Worm (Caenorhabditis elegans) whole organism, L2 larva: ENCODE data around the gene K10B2.4.

Experiments used
- C34F6.9 ChIP-seq: fragments of 150-350 bp; optimal IDR thresholded peaks from 2 replicates; lab custom pipeline; 2014; ENCODE audit warnings: missing biosample characterization, missing genetic modification characterization
- F13H6.1 ChIP-seq: sonication (generic microtip); optimal IDR thresholded peaks from 2 replicates; lab custom pipeline; 2016; ENCODE audit warnings: missing genetic modification characterization, missing compliant biosample characterization
- R02D3.7 ChIP-seq: fragments of 150-350 bp; optimal IDR thresholded peaks from 2 replicates; lab custom pipeline; 2014; ENCODE audit warnings: missing biosample characterization, missing genetic modification characterization
- Y55F3AM.14 ChIP-seq: fragments of 200-800 bp; sonication (Bioruptor generic); optimal IDR thresholded peaks from 2 replicates; lab custom pipeline; 2018; ENCODE audit warnings: mild to moderate bottlenecking, missing genetic modification characterization, missing compliant biosample characterization
- ZK546.5 ChIP-seq: sonication (generic microtip); optimal IDR thresholded peaks from 2 replicates; lab custom pipeline; 2017; ENCODE audit warnings: missing biosample characterization, missing genetic modification characterization
- ama-1 ChIP-seq: fragments of 150-350 bp; optimal IDR thresholded peaks from 2 replicates; lab custom pipeline; 2018; ENCODE audit warnings: inconsistent platforms
- blmp-1 ChIP-seq: sonication (generic microtip); optimal IDR thresholded peaks from 2 replicates; lab custom pipeline; 2017; ENCODE audit warnings: missing genetic modification characterization, mild to moderate bottlenecking, missing compliant biosample characterization, antibody characterized with exemption, moderate library complexity; ENCODE audit not compliant: insufficient read depth
- ceh-16 ChIP-seq: fragments of 150-350 bp; optimal IDR thresholded peaks from 2 replicates; lab custom pipeline; 2014; ENCODE audit warnings: missing biosample characterization, missing genetic modification characterization
- ceh-82 ChIP-seq: fragments of 150-350 bp; optimal IDR thresholded peaks from 2 replicates; lab custom pipeline; 2014; ENCODE audit warnings: missing biosample characterization, missing genetic modification characterization
- crh-2 ChIP-seq: sonication (generic microtip); optimal IDR thresholded peaks from 2 replicates; lab custom pipeline; 2017; ENCODE audit warnings: missing biosample characterization, missing genetic modification characterization
- dmd-4 ChIP-seq: sonication (generic microtip); optimal IDR thresholded peaks from 2 replicates; lab custom pipeline; 2017; ENCODE audit warnings: missing biosample characterization, missing genetic modification characterization
- elt-1 ChIP-seq: fragments of 150-350 bp; optimal IDR thresholded peaks from 2 replicates; lab custom pipeline; 2014; ENCODE audit warnings: missing biosample characterization, missing genetic modification characterization
- elt-3 ChIP-seq: sonication (generic microtip); optimal IDR thresholded peaks from 2 replicates; lab custom pipeline; 2017; ENCODE audit warnings: missing biosample characterization, missing genetic modification characterization
- fos-1 ChIP-seq: fragments of 150-350 bp; optimal IDR thresholded peaks from 2 replicates; lab custom pipeline; 2014; ENCODE audit warnings: missing biosample characterization, missing genetic modification characterization
- gmeb-1 ChIP-seq: fragments of 150-350 bp; optimal IDR thresholded peaks from 2 replicates; lab custom pipeline; 2014; ENCODE audit warnings: missing biosample characterization, missing genetic modification characterization
- lin-11 ChIP-seq: fragments of 150-350 bp; sonication (generic microtip); optimal IDR thresholded peaks from 2 replicates; lab custom pipeline; 2014; ENCODE audit warnings: missing biosample characterization, missing genetic modification characterization, inconsistent platforms, mixed read lengths
- lin-13 ChIP-seq: fragments of 150-350 bp; optimal IDR thresholded peaks from 2 replicates; lab custom pipeline; 2014; ENCODE audit warnings: missing biosample characterization, missing genetic modification reagents, missing genetic modification characterization
- lin-39 ChIP-seq: fragments of 150-350 bp; optimal IDR thresholded peaks from 2 replicates; lab custom pipeline; 2014; ENCODE audit warnings: missing biosample characterization, missing genetic modification reagents, missing genetic modification characterization
- lsy-2 ChIP-seq, 2 experiments: fragments of 150-350 bp in 1 of 2; sonication (generic microtip) in 1 of 2; optimal IDR thresholded peaks; 2 replicates each; lab custom pipeline; 2014 to 2017; ENCODE audit warnings: missing biosample characterization in 2 of 2, missing genetic modification characterization in 2 of 2
- mab-5 ChIP-seq: fragments of 150-350 bp; optimal IDR thresholded peaks from 2 replicates; lab custom pipeline; 2014; ENCODE audit warnings: missing biosample characterization, missing genetic modification characterization
- mdl-1 ChIP-seq, 2 experiments: fragments of 150-350 bp in 1 of 2; sonication (generic microtip) in 1 of 2; optimal IDR thresholded peaks; 2 replicates each; lab custom pipeline; 2017; ENCODE audit warnings: missing biosample characterization in 2 of 2, missing genetic modification characterization in 2 of 2
- nhr-10 ChIP-seq: sonication (generic microtip); optimal IDR thresholded peaks from 2 replicates; lab custom pipeline; 2017; ENCODE audit warnings: missing biosample characterization, missing genetic modification characterization
- nhr-11 ChIP-seq: fragments of 150-350 bp; optimal IDR thresholded peaks from 2 replicates; lab custom pipeline; 2014; ENCODE audit warnings: missing biosample characterization, missing genetic modification characterization
- nhr-129 ChIP-seq: fragments of 150-350 bp; optimal IDR thresholded peaks from 2 replicates; lab custom pipeline; 2014; ENCODE audit warnings: missing biosample characterization, missing genetic modification characterization
- nhr-21 ChIP-seq: fragments of 150-350 bp; optimal IDR thresholded peaks from 2 replicates; lab custom pipeline; 2014; ENCODE audit warnings: missing biosample characterization, missing genetic modification characterization
- nhr-237 ChIP-seq: fragments of 150-350 bp; optimal IDR thresholded peaks from 2 replicates; lab custom pipeline; 2014; ENCODE audit warnings: missing biosample characterization, missing genetic modification characterization
- nhr-25 ChIP-seq: fragments of 150-350 bp; sonication (generic microtip); optimal IDR thresholded peaks from 3 replicates; lab custom pipeline; 2014; ENCODE audit warnings: missing biosample characterization, missing genetic modification characterization
- nhr-6 ChIP-seq: fragments of 150-350 bp; optimal IDR thresholded peaks from 2 replicates; lab custom pipeline; 2014; ENCODE audit warnings: missing biosample characterization, missing genetic modification characterization
- nhr-77 ChIP-seq: fragments of 150-350 bp; optimal IDR thresholded peaks from 2 replicates; lab custom pipeline; 2014; ENCODE audit warnings: missing biosample characterization, missing genetic modification characterization
- peb-1 ChIP-seq: fragments of 150-350 bp; optimal IDR thresholded peaks from 2 replicates; lab custom pipeline; 2014; ENCODE audit warnings: missing biosample characterization, missing genetic modification characterization
- sem-4 ChIP-seq: fragments of 150-350 bp; optimal IDR thresholded peaks from 2 replicates; lab custom pipeline; 2014; ENCODE audit warnings: missing biosample characterization, missing genetic modification reagents, missing genetic modification characterization
- sma-3 ChIP-seq: sonication (generic microtip); optimal IDR thresholded peaks from 2 replicates; lab custom pipeline; 2016; ENCODE audit warnings: missing genetic modification reagents, missing genetic modification characterization, missing compliant biosample characterization
- sma-9 ChIP-seq, 2 experiments: fragments of 150-350 bp in 1 of 2; sonication (generic microtip) in 1 of 2; optimal IDR thresholded peaks; 2 replicates each; lab custom pipeline; 2014 to 2016; ENCODE audit warnings: missing genetic modification characterization in 2 of 2, mild to moderate bottlenecking in 1 of 2, missing biosample characterization in 1 of 2, missing compliant biosample characterization in 1 of 2, missing genetic modification reagents in 1 of 2, moderate library complexity in 1 of 2
- snpc-4 ChIP-seq: fragments of 150-350 bp; optimal IDR thresholded peaks from 2 replicates; lab custom pipeline; 2014; ENCODE audit warnings: missing biosample characterization, missing genetic modification characterization
- unc-39 ChIP-seq: fragments of 150-350 bp; optimal IDR thresholded peaks from 2 replicates; lab custom pipeline; 2014; ENCODE audit warnings: missing biosample characterization, missing genetic modification characterization
- unc-55 ChIP-seq: fragments of 150-350 bp; sonication (generic microtip); optimal IDR thresholded peaks from 3 replicates; lab custom pipeline; 2014; ENCODE audit warnings: missing biosample characterization, missing genetic modification reagents, missing genetic modification characterization
- unc-62 ChIP-seq: fragments of 150-350 bp; optimal IDR thresholded peaks from 2 replicates; lab custom pipeline; 2014; ENCODE audit warnings: missing biosample characterization, missing genetic modification reagents, missing genetic modification characterization
- zag-1 ChIP-seq: fragments of 150-350 bp; optimal IDR thresholded peaks from 2 replicates; lab custom pipeline; 2014; ENCODE audit warnings: missing biosample characterization, missing genetic modification characterization
- ztf-1 ChIP-seq: fragments of 200-800 bp; sonication (Bioruptor generic); conservative IDR thresholded peaks from 2 replicates; pipeline ENCODE4 v1.3.6; 2022; ENCODE audit warnings: missing genetic modification characterization, missing compliant biosample characterization
- ztf-4 ChIP-seq: fragments of 150-350 bp; optimal IDR thresholded peaks from 2 replicates; lab custom pipeline; 2014; ENCODE audit warnings: missing biosample characterization, missing genetic modification characterization

K10B2.4 gene

DNA sequence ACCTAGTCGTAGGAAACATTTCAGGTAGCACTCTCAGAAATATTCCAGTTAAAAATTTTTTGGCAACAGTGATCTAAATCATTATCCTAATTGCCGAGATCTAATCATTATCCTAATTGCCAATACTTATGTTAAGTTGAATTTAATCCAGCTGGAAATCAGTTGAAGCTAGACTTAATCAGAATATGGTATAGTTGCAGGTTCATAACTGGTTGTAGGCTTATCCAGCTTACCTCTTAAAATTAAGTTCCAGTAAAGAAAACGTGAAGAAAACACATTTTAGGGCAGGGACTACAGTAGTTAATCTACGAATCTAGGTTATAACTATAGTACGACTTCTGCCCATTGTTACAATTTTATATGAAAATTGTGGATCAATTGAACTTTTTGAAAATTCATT is 15.9 kb upstream of the K10B2.4 start:
- TF ChIP-seq lin-11 (tag; lab: Kevin White, UChicago): no peak
- no peak for TF ChIP-seq lin-39 (tag; lab: Kevin White, UChicago)
- no peak for TF ChIP-seq snpc-4
- no peak for TF ChIP-seq nhr-11 (tag; lab: Kevin White, UChicago)
- no peak for TF ChIP-seq ZK546.5 (tag; lab: Kevin White, UChicago)
- no peak for TF ChIP-seq peb-1 (tag; lab: Kevin White, UChicago)
- no peak for TF ChIP-seq nhr-6 (tag; lab: Kevin White, UChicago)
- TF ChIP-seq nhr-21 (tag; lab: Kevin White, UChicago): no peak
- TF ChIP-seq ama-1 (lab: Kevin White, UChicago): no peak
- TF ChIP-seq elt-3 (tag; lab: Kevin White, UChicago): no peak
- TF ChIP-seq unc-55 (GFP tag; lab: Kevin White, UChicago): no peak

DNA sequence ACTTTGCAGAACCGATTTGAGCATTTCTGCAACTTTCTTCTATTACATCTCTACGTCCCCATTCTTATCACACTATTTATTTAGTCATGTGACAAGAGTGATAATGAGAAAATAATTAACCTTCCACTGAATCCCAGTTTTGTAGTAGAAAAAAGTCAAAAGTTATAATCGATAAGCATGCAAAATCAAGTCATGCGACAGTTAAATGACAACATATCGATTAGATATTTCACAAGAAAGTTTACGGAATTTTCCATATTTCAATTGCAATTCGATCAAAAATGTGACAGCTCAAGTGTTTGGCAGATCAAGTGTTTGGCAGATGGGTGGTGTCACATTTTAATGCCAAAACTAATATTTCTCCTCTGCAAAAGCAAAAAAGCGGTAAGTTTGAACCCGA is 13.9 kb upstream of the K10B2.4 start:
- TF ChIP-seq nhr-10 (no peak), snpc-4 (no peak), ama-1 (lab: Kevin White, UChicago) (peak; percentile 40), nhr-129 (peak; percentile 24), lsy-2 (tag; optimal IDR thresholded peaks at IDR 0.05; lab: Kevin White, UChicago) (peak in 1 of 2 experiments; percentile 13), fos-1 (peak; percentile 43), crh-2 (tag; lab: Kevin White, UChicago) (peak; percentile 40), gmeb-1 (peak; percentile 18)

DNA sequence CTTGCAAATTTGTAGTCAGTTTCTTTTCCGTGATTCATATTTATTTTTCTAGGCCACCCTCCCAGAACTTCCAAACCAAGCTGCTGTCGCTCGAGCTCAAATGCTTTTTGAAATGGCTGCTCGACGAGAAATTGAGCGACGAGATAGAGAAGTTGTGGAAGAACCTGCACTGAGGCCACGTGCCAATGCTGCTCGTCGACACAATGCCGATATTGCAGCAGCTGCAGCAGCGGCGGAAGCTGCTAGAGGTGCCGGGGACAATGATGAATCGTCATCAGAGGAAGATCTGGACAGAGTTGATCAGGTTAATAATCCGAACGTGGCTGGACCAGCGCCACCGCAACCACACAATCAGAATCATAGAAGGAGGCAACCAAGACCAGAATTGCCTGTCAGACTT is 12.6 kb upstream of the K10B2.4 start:
- TF ChIP-seq nhr-237 (tag; lab: Kevin White, UChicago): no peak
- TF ChIP-seq, all 48 proteins: peak for 0

DNA sequence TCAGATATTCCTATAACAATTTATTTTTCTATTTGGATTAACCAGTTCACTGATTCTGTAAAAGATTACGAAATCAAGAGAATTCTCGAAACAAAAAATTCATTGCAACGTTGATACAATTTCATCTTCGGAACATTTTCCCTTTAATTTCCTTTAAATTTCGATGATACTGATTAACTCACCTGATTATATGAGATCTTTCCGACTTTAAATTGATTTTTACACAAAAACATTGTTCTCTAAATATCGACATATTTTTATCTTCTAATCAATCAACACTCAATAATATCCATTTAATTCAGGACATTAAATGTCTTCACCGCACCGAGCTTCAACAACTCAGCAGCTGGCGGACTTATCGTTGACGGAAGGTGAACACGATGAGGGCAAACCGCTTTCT is 10.2 kb upstream of the K10B2.4 start, which contains the start of gene lin-23:
TSS of gene lin-23 (plus strand) at position 301 of the 400 bp plus-strand sequence.
- no peak for TF ChIP-seq nhr-6 (tag; lab: Kevin White, UChicago)
- no peak for TF ChIP-seq lin-39 (tag; lab: Kevin White, UChicago)
- TF ChIP-seq peb-1 (tag; lab: Kevin White, UChicago): no peak
- TF ChIP-seq lin-13 (GFP tag; lab: Kevin White, UChicago): no peak
- no peak for TF ChIP-seq crh-2 (tag; lab: Kevin White, UChicago)
- TF ChIP-seq nhr-10: no peak
- no peak for TF ChIP-seq ceh-16 (tag; lab: Kevin White, UChicago)
- no peak for TF ChIP-seq sem-4 (tag; lab: Kevin White, UChicago)
- TF ChIP-seq unc-62 (GFP tag; lab: Kevin White, UChicago): no peak
- TF ChIP-seq dmd-4 (tag; lab: Kevin White, UChicago): no peak
- TF ChIP-seq unc-39 (tag; lab: Kevin White, UChicago): no peak
- no peak for TF ChIP-seq nhr-237 (tag; lab: Kevin White, UChicago)
- TF ChIP-seq R02D3.7 (tag; lab: Kevin White, UChicago): no peak
- TF ChIP-seq unc-55 (GFP tag; lab: Kevin White, UChicago): no peak
- no peak for TF ChIP-seq elt-3 (tag; lab: Kevin White, UChicago)
- TF ChIP-seq ceh-82 (tag; lab: Kevin White, UChicago): no peak
- TF ChIP-seq elt-1 (tag; lab: Kevin White, UChicago): no peak
- no peak for TF ChIP-seq ZK546.5 (tag; lab: Kevin White, UChicago)
- no peak for TF ChIP-seq nhr-77 (tag; lab: Kevin White, UChicago)
- TF ChIP-seq nhr-129: no peak
- TF ChIP-seq, all 48 proteins: peak for 0

DNA sequence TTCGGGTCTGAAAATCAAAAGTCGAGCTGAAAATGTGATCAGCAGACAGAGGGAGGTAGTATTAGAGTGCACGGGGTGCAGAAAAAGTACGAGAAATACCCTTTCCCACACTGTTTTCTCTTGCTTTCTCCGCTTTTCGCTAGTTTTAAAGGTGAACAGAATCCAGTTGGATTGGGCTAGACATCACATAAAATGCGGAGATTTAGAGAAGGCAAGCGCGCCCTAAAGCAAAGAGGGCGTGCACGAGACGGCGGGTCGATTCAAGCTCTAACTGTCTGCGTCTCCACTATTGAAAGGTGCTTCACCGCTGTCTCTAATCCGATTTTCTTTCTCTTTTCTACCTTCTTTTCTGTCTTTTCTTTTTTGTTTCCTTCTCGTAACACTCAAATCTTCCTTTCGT is 9.4 kb upstream of the K10B2.4 start:
- peak; percentile 60 for TF ChIP-seq ztf-4 (tag; lab: Kevin White, UChicago)
- TF ChIP-seq sma-9 (GFP tag; optimal IDR thresholded peaks at IDR 0.05; lab: Kevin White, UChicago): peak; percentile 90
- TF ChIP-seq sma-9 (tag; optimal IDR thresholded peaks at IDR 0.05; lab: Kevin White, UChicago): no peak
- peak; percentile 66 for TF ChIP-seq snpc-4
- TF ChIP-seq Y55F3AM.14 (GFP tag; lab: Kevin White, UChicago): no peak
- peak; percentile 79 for TF ChIP-seq nhr-25 (tag; lab: Kevin White, UChicago)
- TF ChIP-seq dmd-4 (tag; lab: Kevin White, UChicago): no peak
- peak; percentile 91 for TF ChIP-seq unc-55 (GFP tag; lab: Kevin White, UChicago)
- peak; percentile 80 for TF ChIP-seq sma-3
- TF ChIP-seq crh-2 (tag; lab: Kevin White, UChicago): peak; percentile 88
- peak; percentile 88 for TF ChIP-seq F13H6.1 (tag; lab: Kevin White, UChicago)
- TF ChIP-seq nhr-10: no peak
- peak; percentile 40 for TF ChIP-seq nhr-237 (tag; lab: Kevin White, UChicago)
- TF ChIP-seq ceh-82 (tag; lab: Kevin White, UChicago): no peak
- peak; percentile 83 for TF ChIP-seq lin-11 (tag; lab: Kevin White, UChicago)
- peak; percentile 77 for TF ChIP-seq gmeb-1
- TF ChIP-seq lin-13 (GFP tag; lab: Kevin White, UChicago): peak; percentile 77
- TF ChIP-seq mdl-1 (tag; optimal IDR thresholded peaks at IDR 0.05; lab: Kevin White, UChicago): peak; percentile 91 to 94
- TF ChIP-seq lsy-2 (tag; optimal IDR thresholded peaks at IDR 0.05; lab: Kevin White, UChicago): peak; percentile 66 to 88
- peak; percentile 71 for TF ChIP-seq mab-5 (tag; lab: Kevin White, UChicago)
- no peak for TF ChIP-seq ceh-16 (tag; lab: Kevin White, UChicago)
- TF ChIP-seq zag-1 (tag; lab: Kevin White, UChicago): peak; percentile 56
- no peak for TF ChIP-seq elt-3 (tag; lab: Kevin White, UChicago)
- peak; percentile 93 for TF ChIP-seq C34F6.9 (tag; lab: Kevin White, UChicago)
- TF ChIP-seq fos-1: peak; percentile 53
- TF ChIP-seq blmp-1: peak; percentile 92
- TF ChIP-seq sem-4 (tag; lab: Kevin White, UChicago): no peak
- no peak for TF ChIP-seq nhr-11 (tag; lab: Kevin White, UChicago)
- TF ChIP-seq ztf-1: no peak
- TF ChIP-seq nhr-129: peak; percentile 89
- TF ChIP-seq nhr-21 (tag; lab: Kevin White, UChicago): peak; percentile 81
- peak; percentile 22 for TF ChIP-seq nhr-6 (tag; lab: Kevin White, UChicago)
